Fruit fly (Drosophila melanogaster) whole organism, adult: ENCODE measurements around the gene Suv3.

Experiments
- CG11617 ChIP-seq: fragments of 200-800 bp; sonication (Bioruptor generic); optimal IDR thresholded peaks from 2 replicates; lab custom pipeline; 2017; ENCODE audit warnings: mild to moderate bottlenecking, missing biosample characterization, missing genetic modification reagents, missing genetic modification characterization
- CG12768 ChIP-seq: fragments of 200-800 bp; sonication (Bioruptor generic); optimal IDR thresholded peaks from 2 replicates; lab custom pipeline; 2017; ENCODE audit warnings: missing biosample characterization, missing genetic modification characterization, mild to moderate bottlenecking, moderate library complexity, missing genetic modification reagents
- CG14711 ChIP-seq: fragments of 200-800 bp; sonication (Bioruptor generic); optimal IDR thresholded peaks from 2 replicates; lab custom pipeline; 2018; ENCODE audit warnings: missing biosample characterization, mild to moderate bottlenecking, missing genetic modification characterization, moderate library complexity
- CG1620 ChIP-seq: fragments of 200-800 bp; sonication (Bioruptor generic); optimal IDR thresholded peaks from 2 replicates; lab custom pipeline; 2016; ENCODE audit warnings: missing biosample characterization, missing genetic modification characterization
- CG33017 ChIP-seq: fragments of 200-800 bp; sonication (Bioruptor generic); optimal IDR thresholded peaks from 2 replicates; lab custom pipeline; 2018; ENCODE audit warnings: missing biosample characterization, mild to moderate bottlenecking, missing genetic modification characterization, moderate library complexity
- Clk ChIP-seq: fragments of 200-800 bp; sonication (Bioruptor generic); optimal IDR thresholded peaks from 2 replicates; lab custom pipeline; 2017; ENCODE audit warnings: missing biosample characterization, missing genetic modification characterization
- Mnt ChIP-seq: fragments of 200-800 bp; sonication (Bioruptor generic); optimal IDR thresholded peaks from 2 replicates; lab custom pipeline; 2016; ENCODE audit warnings: missing biosample characterization, mild to moderate bottlenecking, missing genetic modification characterization
- bab1 ChIP-seq: fragments of 200-800 bp; sonication (Bioruptor generic); optimal IDR thresholded peaks from 3 replicates; lab custom pipeline; 2019; ENCODE audit warnings: missing biosample characterization, mild to moderate bottlenecking, missing genetic modification characterization, moderate library complexity
- cic ChIP-seq: fragments of 200-800 bp; sonication (Bioruptor generic); optimal IDR thresholded peaks from 2 replicates; lab custom pipeline; 2017; ENCODE audit warnings: missing biosample characterization, mild to moderate bottlenecking, missing genetic modification characterization, moderate library complexity
- kay ChIP-seq: fragments of 200-800 bp; sonication (Bioruptor generic); peaks from one replicate; lab custom pipeline; 2016; ENCODE audit warnings: missing biosample characterization, missing genetic modification characterization, borderline replicate concordance
- ovo ChIP-seq: fragments of 200-800 bp; sonication (Bioruptor generic); optimal IDR thresholded peaks from 2 replicates; lab custom pipeline; 2016; ENCODE audit warnings: missing biosample characterization, missing genetic modification characterization
- pad ChIP-seq: fragments of 200-800 bp; sonication (Bioruptor generic); optimal IDR thresholded peaks from 3 replicates; lab custom pipeline; 2017; ENCODE audit warnings: missing biosample characterization, missing genetic modification characterization, mild to moderate bottlenecking, moderate library complexity, missing genetic modification reagents
- tj ChIP-seq: fragments of 200-800 bp; sonication (Bioruptor generic); optimal IDR thresholded peaks from 3 replicates; lab custom pipeline; 2017; ENCODE audit warnings: missing biosample characterization, mild to moderate bottlenecking, missing genetic modification characterization, moderate library complexity

DNA sequence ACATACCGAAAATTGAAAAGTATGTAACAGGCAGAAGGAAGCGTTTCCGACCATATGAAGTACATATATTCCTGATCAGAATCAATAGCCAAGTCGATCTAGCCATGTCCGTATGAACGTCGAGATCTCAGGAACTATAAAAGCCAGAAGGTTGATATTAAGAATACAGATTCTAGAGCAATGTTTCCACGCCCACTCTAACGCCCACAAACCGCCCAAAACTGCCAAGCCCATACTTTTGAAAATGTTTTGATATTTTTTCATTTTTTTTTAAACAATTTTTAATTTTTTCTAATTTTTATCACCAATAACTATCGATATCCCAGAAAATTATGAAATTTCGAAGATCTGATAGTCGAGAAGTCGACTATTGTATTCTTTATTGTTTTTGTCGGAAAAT lies 50.7 kb downstream of the Suv3 start:
- TF ChIP-seq bab1 (no peak), tj (GFP tag; lab: Kevin White, UChicago) (no peak), Clk (GFP tag; lab: Kevin White, UChicago) (no peak), CG12768 (no peak), CG33017 (no peak), CG11617 (GFP tag; lab: Kevin White, UChicago) (no peak), CG1620 (GFP tag; lab: Kevin White, UChicago) (no peak), pad (GFP tag; lab: Kevin White, UChicago) (no peak), ovo (GFP tag; lab: Kevin White, UChicago) (no peak), kay (GFP tag; lab: Kevin White, UChicago) (no peak), CG14711 (tag; lab: Kevin White, UChicago) (no peak), Mnt (no peak), cic (no peak)
